Fruit fly (Drosophila melanogaster): ENCODE data around the gene Hsc20.

Hsc20 gene

dm6 chr3L:16193851-16194709 is 38.8 kb upstream of the Hsc20 start (continued):
- TF ChIP-seq fru (GFP tag; optimal IDR thresholded peaks at IDR 0.05): peak; percentile 77

dm6 chr3L:16195476-16195958 is 37.4 kb upstream of the Hsc20 start:
- TF ChIP-seq tai (GFP tag; optimal IDR thresholded peaks at IDR 0.05) (peak; percentile 90), h (GFP tag; optimal IDR thresholded peaks at IDR 0.05) (peak; percentile 86), Hr83 (GFP tag; optimal IDR thresholded peaks at IDR 0.05; ENCODE audit: poor library complexity, severe bottlenecking) (peak; percentile 66), ey (GFP tag; optimal IDR thresholded peaks at IDR 0.05) (peak; percentile 44), psq (GFP tag; optimal IDR thresholded peaks at IDR 0.05) (peak; percentile 84), CG32264 (GFP tag; optimal IDR thresholded peaks at IDR 0.05) (peak; percentile 80), Hr78 (GFP tag; optimal IDR thresholded peaks at IDR 0.05) (no peak), GATAd (GFP tag; optimal IDR thresholded peaks at IDR 0.05) (no peak), br (GFP tag; optimal IDR thresholded peaks at IDR 0.05) (peak; percentile 71), dl (GFP tag; optimal IDR thresholded peaks at IDR 0.05; ENCODE audit: insufficient read depth in 1 of 2, partially characterized antibody in 2 of 2) (peak in 1 of 2 experiments; percentile 5), jim (GFP tag; optimal IDR thresholded peaks at IDR 0.05) (peak; percentile 100), brk (GFP tag; optimal IDR thresholded peaks at IDR 0.05) (peak; percentile 74), Sp1 (GFP tag; optimal IDR thresholded peaks at IDR 0.05) (peak; percentile 74), Myc (optimal IDR thresholded peaks at IDR 0.05) (no peak), Abd-B (GFP tag; optimal IDR thresholded peaks at IDR 0.05) (no peak), fru (GFP tag; optimal IDR thresholded peaks at IDR 0.05) (peak; percentile 64), OdsH (GFP tag; optimal IDR thresholded peaks at IDR 0.05) (peak; percentile 57), dsf (GFP tag; optimal IDR thresholded peaks at IDR 0.05; ENCODE audit: borderline replicate concordance) (no peak), Dif (GFP tag; optimal IDR thresholded peaks at IDR 0.05; ENCODE audit: partially characterized antibody) (peak; percentile 62), Mio (GFP tag; optimal IDR thresholded peaks at IDR 0.05) (no peak), pan (optimal IDR thresholded peaks at IDR 0.05) (no peak), Rel (GFP tag; optimal IDR thresholded peaks at IDR 0.05) (peak; percentile 83), Rel (tag; optimal IDR thresholded peaks at IDR 0.05) (peak; percentile 87), lola (GFP tag; optimal IDR thresholded peaks at IDR 0.05) (no peak), Hnf4 (GFP tag; optimal IDR thresholded peaks at IDR 0.05) (peak; percentile 67), rgr (GFP tag; optimal IDR thresholded peaks at IDR 0.05) (peak; percentile 59), Dfd (GFP tag; optimal IDR thresholded peaks at IDR 0.05) (no peak), sage (GFP tag; optimal IDR thresholded peaks at IDR 0.05) (peak; percentile 78), usp (GFP tag; optimal IDR thresholded peaks at IDR 0.05) (no peak), woc (GFP tag; optimal IDR thresholded peaks at IDR 0.05) (peak; percentile 67), Jra (GFP tag; optimal IDR thresholded peaks at IDR 0.05) (peak; percentile 72), N (GFP tag; optimal IDR thresholded peaks at IDR 0.05) (no peak), Vsx2 (GFP tag; optimal IDR thresholded peaks at IDR 0.05; ENCODE audit: partially characterized antibody) (peak; percentile 55), sv (GFP tag; optimal IDR thresholded peaks at IDR 0.05) (no peak), dmrt93B (GFP tag; optimal IDR thresholded peaks at IDR 0.05) (peak; percentile 5), foxo (GFP tag; optimal IDR thresholded peaks at IDR 0.05) (peak; percentile 56 to 64), CrebA (GFP tag; optimal IDR thresholded peaks at IDR 0.05; ENCODE audit: borderline replicate concordance) (peak; percentile 90), CG9705 (GFP tag; optimal IDR thresholded peaks at IDR 0.05) (no peak), HLH106 (tag; optimal IDR thresholded peaks at IDR 0.05) (no peak)
